Worm (Caenorhabditis elegans) whole organism, L4 larva: ENCODE measurements around the gene F58G1.2.

Experiments
- D1046.2 ChIP-seq: fragments of 200-800 bp; sonication (Bioruptor generic); IDR thresholded peaks from 2 replicates; pipeline ENCODE4 v1.3.6; 2022; ENCODE audit warnings: missing genetic modification characterization, missing compliant biosample characterization
- F26F4.8 ChIP-seq: fragments of 200-800 bp; sonication (Bioruptor generic); conservative IDR thresholded peaks from 2 replicates; pipeline ENCODE4 v1.3.6; 2022; ENCODE audit warnings: missing genetic modification characterization, missing compliant biosample characterization
- T26A8.4 ChIP-seq: fragments of 200-800 bp; sonication (Bioruptor generic); IDR thresholded peaks from 2 replicates; pipeline ENCODE4 v1.3.6; 2022; ENCODE audit warnings: missing genetic modification characterization, missing compliant biosample characterization
- ZK337.2 ChIP-seq: fragments of 200-800 bp; sonication (Bioruptor generic); IDR thresholded peaks from 2 replicates; pipeline ENCODE4 v1.3.6; 2022; ENCODE audit warnings: missing genetic modification reagents, missing genetic modification characterization, missing compliant biosample characterization
- ama-1 ChIP-seq: fragments of 150-350 bp; optimal IDR thresholded peaks from 2 replicates; lab custom pipeline; 2014; ENCODE audit warnings: inconsistent platforms, mixed read lengths
- attf-4 ChIP-seq: sonication (generic microtip); optimal IDR thresholded peaks from 3 replicates; lab custom pipeline; 2017; ENCODE audit warnings: missing biosample characterization, missing genetic modification characterization
- ceh-20 ChIP-seq: fragments of 200-800 bp; sonication (Bioruptor generic); IDR thresholded peaks from 2 replicates; pipeline ENCODE4 v1.3.6; 2022; ENCODE audit warnings: missing genetic modification reagents, missing genetic modification characterization, missing compliant biosample characterization
- ceh-28 ChIP-seq: fragments of 150-350 bp; optimal IDR thresholded peaks from 2 replicates; lab custom pipeline; 2014; ENCODE audit warnings: missing biosample characterization, missing genetic modification reagents, missing genetic modification characterization
- ceh-32 ChIP-seq: sonication (generic microtip); optimal IDR thresholded peaks from 2 replicates; lab custom pipeline; 2016; ENCODE audit warnings: mild to moderate bottlenecking, missing genetic modification characterization, missing compliant biosample characterization; ENCODE audit not compliant: poor library complexity
- ceh-82 ChIP-seq: sonication (generic microtip); optimal IDR thresholded peaks from 2 replicates; lab custom pipeline; 2017; ENCODE audit warnings: missing biosample characterization, missing genetic modification characterization
- daf-19 ChIP-seq: fragments of 200-800 bp; sonication (Bioruptor generic); conservative IDR thresholded peaks from 2 replicates; pipeline ENCODE4 v1.3.6; 2022; ENCODE audit warnings: missing genetic modification characterization, missing compliant biosample characterization
- daf-8 ChIP-seq: fragments of 200-800 bp; sonication (Bioruptor generic); IDR thresholded peaks from 2 replicates; pipeline ENCODE4 v1.3.6; 2022; ENCODE audit warnings: missing genetic modification characterization, missing compliant biosample characterization
- dmd-8 ChIP-seq: fragments of 200-800 bp; sonication (Bioruptor generic); IDR thresholded peaks from 2 replicates; pipeline ENCODE4 v1.3.6; 2022; ENCODE audit warnings: missing genetic modification characterization, missing compliant biosample characterization
- dpl-1 ChIP-seq: fragments of 150-350 bp; optimal IDR thresholded peaks from 2 replicates; lab custom pipeline; 2014; ENCODE audit warnings: missing biosample characterization, missing genetic modification reagents, missing genetic modification characterization
- dve-1 ChIP-seq: sonication (generic microtip); optimal IDR thresholded peaks from 2 replicates; lab custom pipeline; 2017; ENCODE audit warnings: antibody characterized with exemption, mild to moderate bottlenecking, missing genetic modification characterization, missing compliant biosample characterization; ENCODE audit not compliant: insufficient read depth
- hlh-11 ChIP-seq: fragments of 200-800 bp; sonication (Bioruptor generic); optimal IDR thresholded peaks from 2 replicates; lab custom pipeline; 2018; ENCODE audit warnings: mild to moderate bottlenecking, missing genetic modification characterization, missing compliant biosample characterization
- hlh-30 ChIP-seq: sonication (generic microtip); optimal IDR thresholded peaks from 2 replicates; lab custom pipeline; 2017; ENCODE audit warnings: antibody characterized with exemption, mild to moderate bottlenecking, missing genetic modification characterization, missing compliant biosample characterization; ENCODE audit not compliant: insufficient read depth
- hmg-1.1 ChIP-seq: fragments of 200-800 bp; sonication (Bioruptor generic); IDR thresholded peaks from 2 replicates; pipeline ENCODE4 v1.3.6; 2022; ENCODE audit warnings: missing genetic modification reagents, missing genetic modification characterization, missing compliant biosample characterization
- jun-1 ChIP-seq: fragments of 150-350 bp; optimal IDR thresholded peaks from 2 replicates; lab custom pipeline; 2014; ENCODE audit warnings: missing biosample characterization, missing genetic modification reagents, missing genetic modification characterization
- lim-7 ChIP-seq: fragments of 200-800 bp; sonication (Bioruptor generic); IDR thresholded peaks from 2 replicates; pipeline ENCODE4 v1.3.6; 2022; ENCODE audit warnings: missing genetic modification characterization, missing compliant biosample characterization
- lin-13 ChIP-seq: fragments of 150-350 bp; optimal IDR thresholded peaks from 2 replicates; lab custom pipeline; 2014; ENCODE audit warnings: missing biosample characterization, missing genetic modification reagents, missing genetic modification characterization
- lin-38 ChIP-seq: fragments of 200-800 bp; sonication (Bioruptor generic); IDR thresholded peaks from 2 replicates; pipeline ENCODE4 v1.3.6; 2022; ENCODE audit warnings: missing genetic modification reagents, missing genetic modification characterization, missing compliant biosample characterization
- lir-3 ChIP-seq: sonication (generic microtip); optimal IDR thresholded peaks from 2 replicates; lab custom pipeline; 2016; ENCODE audit warnings: mild to moderate bottlenecking, missing genetic modification characterization, missing compliant biosample characterization
- madf-5 ChIP-seq, 2 experiments: fragments of 200-800 bp; sonication (Bioruptor generic); IDR thresholded peaks; 2 replicates each; pipeline ENCODE4 v1.3.6; 2022; ENCODE audit warnings: missing compliant biosample characterization in 2 of 2, missing genetic modification characterization in 2 of 2
- mdl-1 ChIP-seq, 2 experiments: fragments of 150-350 bp in 1 of 2; sonication (generic microtip) in 1 of 2; optimal IDR thresholded peaks; 2 replicates each; lab custom pipeline; 2014 to 2017; ENCODE audit warnings: missing biosample characterization in 2 of 2, missing genetic modification characterization in 2 of 2
- mdt-29 ChIP-seq: fragments of 200-800 bp; sonication (Bioruptor generic); IDR thresholded peaks from 2 replicates; pipeline ENCODE4 v1.3.6; 2022; ENCODE audit warnings: missing genetic modification reagents, missing genetic modification characterization, missing compliant biosample characterization
- mep-1 ChIP-seq: fragments of 150-350 bp; sonication (generic microtip); optimal IDR thresholded peaks from 3 replicates; lab custom pipeline; 2014; ENCODE audit warnings: missing biosample characterization, missing genetic modification characterization
- mxl-3 ChIP-seq: fragments of 200-800 bp; sonication (Bioruptor generic); optimal IDR thresholded peaks from 2 replicates; lab custom pipeline; 2018; ENCODE audit warnings: mild to moderate bottlenecking, missing genetic modification characterization, missing compliant biosample characterization
- nhr-11 ChIP-seq: fragments of 150-350 bp; optimal IDR thresholded peaks from 2 replicates; lab custom pipeline; 2014; ENCODE audit warnings: missing biosample characterization, missing genetic modification characterization
- nhr-111 ChIP-seq: fragments of 200-800 bp; sonication (Bioruptor generic); optimal IDR thresholded peaks from 2 replicates; lab custom pipeline; 2018; ENCODE audit warnings: mild to moderate bottlenecking, missing genetic modification characterization, missing compliant biosample characterization
- nhr-237 ChIP-seq: sonication (generic microtip); optimal IDR thresholded peaks from 2 replicates; lab custom pipeline; 2017; ENCODE audit warnings: missing biosample characterization, missing genetic modification characterization
- nhr-28 ChIP-seq: fragments of 150-350 bp; optimal IDR thresholded peaks from 2 replicates; lab custom pipeline; 2014; ENCODE audit warnings: missing biosample characterization, missing genetic modification characterization
- nhr-6 ChIP-seq: fragments of 150-350 bp; optimal IDR thresholded peaks from 2 replicates; lab custom pipeline; 2014; ENCODE audit warnings: missing biosample characterization, missing genetic modification characterization
- nhr-76 ChIP-seq: fragments of 150-350 bp; optimal IDR thresholded peaks from 2 replicates; lab custom pipeline; 2014; ENCODE audit warnings: missing biosample characterization, missing genetic modification characterization
- pha-4 ChIP-seq, 2 experiments: fragments of 150-350 bp in 1 of 2; fragments of 200-800 bp in 1 of 2; sonication (Bioruptor generic) in 1 of 2; IDR thresholded peaks in 1 of 2; optimal IDR thresholded peaks in 1 of 2; 2 replicates each; pipeline versions ENCODE4 v1.3.6 to Lab custom; 2014 to 2022; ENCODE audit warnings: missing genetic modification characterization in 2 of 2, missing genetic modification reagents in 2 of 2, missing biosample characterization in 1 of 2, missing compliant biosample characterization in 1 of 2
- pqm-1 ChIP-seq: sonication (generic microtip); optimal IDR thresholded peaks from 2 replicates; lab custom pipeline; 2017; ENCODE audit warnings: missing biosample characterization, missing genetic modification characterization
- saeg-2 ChIP-seq: fragments of 200-800 bp; sonication (Bioruptor generic); IDR thresholded peaks from 2 replicates; pipeline ENCODE4 v1.3.6; 2022; ENCODE audit warnings: missing genetic modification reagents, missing genetic modification characterization, missing compliant biosample characterization
- sdz-12 ChIP-seq: fragments of 200-800 bp; sonication (Bioruptor generic); optimal IDR thresholded peaks from 2 replicates; lab custom pipeline; 2018; ENCODE audit warnings: mild to moderate bottlenecking, missing genetic modification characterization, missing compliant biosample characterization
- spr-1 ChIP-seq: sonication (generic microtip); optimal IDR thresholded peaks from 2 replicates; lab custom pipeline; 2016; ENCODE audit warnings: mild to moderate bottlenecking, missing genetic modification characterization, missing compliant biosample characterization
- tag-97 ChIP-seq: fragments of 200-800 bp; sonication (Bioruptor generic); IDR thresholded peaks from 2 replicates; pipeline ENCODE4 v1.3.6; 2022; ENCODE audit warnings: missing genetic modification characterization, missing compliant biosample characterization
- unc-130 ChIP-seq: sonication (generic microtip); optimal IDR thresholded peaks from 2 replicates; lab custom pipeline; 2016; ENCODE audit warnings: missing genetic modification reagents, missing genetic modification characterization, missing compliant biosample characterization
- unc-39 ChIP-seq: sonication (generic microtip); optimal IDR thresholded peaks from 2 replicates; lab custom pipeline; 2017; ENCODE audit warnings: missing biosample characterization, missing genetic modification characterization
- zip-11 ChIP-seq: fragments of 200-800 bp; sonication (Bioruptor generic); IDR thresholded peaks from 2 replicates; pipeline ENCODE4 v1.3.6; 2022; ENCODE audit warnings: missing genetic modification characterization, missing compliant biosample characterization
- zip-2 ChIP-seq: fragments of 150-350 bp; optimal IDR thresholded peaks from 2 replicates; lab custom pipeline; 2014; ENCODE audit warnings: missing biosample characterization, missing genetic modification characterization
- ztf-11 ChIP-seq: fragments of 150-350 bp; optimal IDR thresholded peaks from 2 replicates; lab custom pipeline; 2014; ENCODE audit warnings: missing biosample characterization, missing genetic modification characterization
- ztf-7 ChIP-seq: fragments of 150-350 bp; optimal IDR thresholded peaks from 2 replicates; lab custom pipeline; 2014; ENCODE audit warnings: missing biosample characterization, missing genetic modification characterization

The F58G1.2 gene

DNA sequence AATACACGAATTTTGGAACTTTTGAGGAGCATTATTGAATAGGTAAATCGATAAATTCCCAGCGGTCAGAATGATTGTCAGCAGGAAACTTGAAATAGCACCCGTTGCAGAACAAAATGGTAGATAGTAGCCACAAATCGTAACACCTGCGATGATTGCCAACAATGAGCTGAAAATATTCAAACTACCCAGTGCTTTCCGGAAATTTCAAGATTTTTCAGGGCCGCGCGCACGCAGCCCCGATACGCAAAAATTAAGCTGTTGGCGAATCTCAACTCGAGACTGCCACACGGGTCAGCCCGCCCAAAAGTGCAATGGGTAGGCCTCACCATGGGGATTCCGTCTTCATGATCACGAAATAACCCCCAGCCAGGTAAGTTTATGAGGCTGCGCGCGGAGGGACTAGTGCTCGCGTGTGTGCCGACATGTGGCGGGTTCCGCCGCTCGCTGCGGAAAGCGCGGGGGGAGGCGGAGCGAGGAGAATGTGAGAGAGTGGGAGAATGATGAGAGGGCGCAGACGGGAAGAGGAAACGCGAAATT, 25.8 kb upstream of the F58G1.2 start (continued):
- TF ChIP-seq ztf-7 (tag; lab: Kevin White, UChicago): peak; percentile 38
- TF ChIP-seq hlh-30 (tag; lab: Kevin White, UChicago): peak; percentile 93
- TF ChIP-seq tag-97: no peak
- peak; percentile 88 for TF ChIP-seq D1046.2
- peak; percentile 90 for TF ChIP-seq unc-130 (GFP tag; lab: Kevin White, UChicago)
- peak; percentile 72 for TF ChIP-seq dpl-1 (GFP tag; lab: Kevin White, UChicago)
- peak; percentile 82 for TF ChIP-seq lim-7 (GFP tag; lab: Robert Waterston, UW)
- TF ChIP-seq nhr-11 (tag; lab: Kevin White, UChicago): peak; percentile 60
- peak; percentile 90 to 93 for TF ChIP-seq madf-5 (GFP tag; IDR thresholded peaks at IDR 0.05; lab: Robert Waterston, UW)
- peak; percentile 76 for TF ChIP-seq zip-2 (tag; lab: Kevin White, UChicago)
- TF ChIP-seq unc-39 (tag; lab: Kevin White, UChicago): peak; percentile 46
- TF ChIP-seq T26A8.4: peak; percentile 99
- peak; percentile 87 for TF ChIP-seq nhr-6 (tag; lab: Kevin White, UChicago)
- peak; percentile 94 for TF ChIP-seq spr-1 (tag; lab: Kevin White, UChicago)
- TF ChIP-seq, all 104 proteins: peak for 85

DNA sequence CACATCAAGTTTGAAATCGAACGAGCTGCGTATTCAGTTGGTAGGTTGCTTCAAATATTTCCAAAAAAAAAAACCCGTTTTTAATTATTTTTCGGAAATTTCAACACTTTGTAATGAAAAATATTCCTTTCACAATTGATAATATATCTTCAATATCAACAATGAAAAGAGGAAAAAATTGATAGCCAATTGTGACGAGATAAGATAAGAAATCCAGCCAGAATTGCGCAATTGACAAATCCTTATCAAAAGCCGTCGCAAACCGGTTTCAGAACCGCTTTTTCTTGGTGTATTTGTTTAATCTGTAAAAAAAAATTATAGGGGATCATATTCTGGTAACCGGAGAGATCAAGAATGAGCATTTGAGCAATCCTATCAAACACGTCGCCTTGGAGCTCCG, 23.7 kb upstream of the F58G1.2 start:
- TF ChIP-seq jun-1: no peak
- TF ChIP-seq daf-19: no peak
- TF ChIP-seq nhr-28 (tag; lab: Kevin White, UChicago): peak; percentile 22

DNA sequence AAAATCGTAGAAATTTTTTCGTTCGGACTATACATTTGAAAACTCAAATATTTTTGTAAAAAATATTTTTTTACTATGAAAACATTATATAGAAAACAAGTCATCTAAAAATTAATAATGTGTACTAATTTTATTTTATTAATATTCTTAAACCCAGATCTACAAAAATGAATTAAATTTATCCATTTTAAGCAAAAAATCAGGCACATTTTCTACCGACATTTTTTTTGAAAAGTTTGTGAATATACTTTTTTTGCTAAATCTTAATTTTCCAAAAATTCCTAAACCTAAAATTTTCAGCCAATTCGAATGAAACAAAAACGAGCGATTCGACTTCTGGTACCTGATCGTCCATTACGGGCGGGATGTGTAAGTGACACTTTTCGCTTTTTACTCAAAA, 21.0 kb upstream of the F58G1.2 start, which contains the start of gene arrd-10:
Gene arrd-10, plus strand, starts transcription at position 301 of the 400 bp plus-strand sequence.
- TF ChIP-seq nhr-111 (GFP tag; lab: Kevin White, UChicago) (no peak), ZK337.2 (no peak), ztf-11 (tag; lab: Kevin White, UChicago) (no peak), lin-13 (no peak), pqm-1 (no peak), pha-4 (GFP tag; IDR thresholded peaks at IDR 0.05; lab: Robert Waterston, UW) (no peak), pha-4 (tag; optimal IDR thresholded peaks at IDR 0.05; lab: Kevin White, UChicago) (no peak), lin-38 (no peak), saeg-2 (GFP tag; lab: Robert Waterston, UW) (no peak), hmg-1.1 (GFP tag; lab: Robert Waterston, UW) (no peak), ceh-82 (tag; lab: Kevin White, UChicago) (no peak)

DNA sequence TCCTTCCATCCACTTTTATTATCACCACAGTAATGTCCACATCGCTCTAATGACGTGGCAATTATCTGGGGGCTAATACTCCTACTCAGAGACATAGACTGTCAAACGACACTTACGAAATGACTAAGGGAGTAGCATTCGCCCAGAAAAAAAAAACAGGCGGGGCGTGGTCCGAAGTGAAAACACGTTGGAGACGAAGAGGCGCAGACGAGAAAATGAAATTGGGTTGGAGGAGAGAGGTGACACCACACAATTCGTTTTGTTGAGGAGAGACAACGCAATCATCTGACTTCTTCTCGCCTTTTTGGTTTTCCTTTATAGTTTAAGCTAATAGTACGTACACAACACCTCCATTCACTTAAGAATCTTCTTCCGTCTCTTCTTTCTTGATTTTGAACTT, 20.4 kb upstream of the F58G1.2 start:
- TF ChIP-seq dpl-1 (GFP tag; lab: Kevin White, UChicago) (no peak), ama-1 (lab: Kevin White, UChicago) (no peak), ceh-20 (GFP tag; lab: Robert Waterston, UW) (no peak), D1046.2 (no peak), daf-8 (GFP tag; lab: Robert Waterston, UW) (no peak), dmd-8 (no peak), lir-3 (no peak), attf-4 (tag; lab: Kevin White, UChicago) (no peak), pha-4 (GFP tag; IDR thresholded peaks at IDR 0.05; lab: Robert Waterston, UW) (no peak), pha-4 (tag; optimal IDR thresholded peaks at IDR 0.05; lab: Kevin White, UChicago) (no peak), nhr-76 (tag; lab: Kevin White, UChicago) (no peak), mdl-1 (tag; optimal IDR thresholded peaks at IDR 0.05; lab: Kevin White, UChicago) (peak in 1 of 2 experiments; percentile 32), nhr-28 (tag; lab: Kevin White, UChicago) (peak; percentile 68), sdz-12 (GFP tag; lab: Kevin White, UChicago) (no peak), ceh-28 (tag; lab: Kevin White, UChicago) (no peak), hlh-11 (tag; lab: Kevin White, UChicago) (peak; percentile 29), F26F4.8 (GFP tag; lab: Robert Waterston, UW) (no peak), mxl-3 (GFP tag; lab: Kevin White, UChicago) (peak; percentile 61), zip-11 (GFP tag; lab: Robert Waterston, UW) (no peak), ztf-11 (tag; lab: Kevin White, UChicago) (no peak), ceh-32 (tag; lab: Kevin White, UChicago) (no peak), hlh-30 (tag; lab: Kevin White, UChicago) (peak; percentile 50), ceh-82 (tag; lab: Kevin White, UChicago) (no peak), mdt-29 (no peak), mep-1 (peak; percentile 37), dve-1 (tag; lab: Kevin White, UChicago) (peak; percentile 35), nhr-237 (tag; lab: Kevin White, UChicago) (no peak), nhr-6 (tag; lab: Kevin White, UChicago) (no peak)
- TF ChIP-seq, all 104 proteins: peak for 7
